Worm (Caenorhabditis elegans) whole organism, midembryonic: ENCODE results near the gene F15H10.8.
A peak's percentile ranks its signal among the peaks of the same experiment; 100 is the strongest.

Source experiments
- T22C8.4 ChIP-seq: fragments of 200-800 bp; sonication (Bioruptor generic); IDR thresholded peaks from 2 replicates; pipeline ENCODE4 v1.3.6; 2022; ENCODE audit warnings: missing genetic modification characterization, missing compliant biosample characterization
- cog-1 ChIP-seq: sonication (generic microtip); optimal IDR thresholded peaks from 2 replicates; lab custom pipeline; 2016; ENCODE audit warnings: missing genetic modification characterization, missing compliant biosample characterization
- flt-1 ChIP-seq: fragments of 200-800 bp; sonication (Bioruptor generic); IDR thresholded peaks from 2 replicates; pipeline ENCODE4 v1.3.6; 2022; ENCODE audit warnings: missing genetic modification characterization, missing compliant biosample characterization
- klf-2 ChIP-seq: fragments of 200-800 bp; sonication (Bioruptor generic); conservative IDR thresholded peaks from 2 replicates; pipeline ENCODE4 v1.3.6; 2022; ENCODE audit warnings: missing genetic modification reagents, missing genetic modification characterization, missing compliant biosample characterization
- med-1 ChIP-seq: sonication (generic microtip); optimal IDR thresholded peaks from 2 replicates; lab custom pipeline; 2017; ENCODE audit warnings: missing genetic modification characterization, mild to moderate bottlenecking, missing compliant biosample characterization, antibody characterized with exemption, missing genetic modification reagents; ENCODE audit not compliant: insufficient read depth
- ref-1 ChIP-seq: fragments of 200-800 bp; sonication (Bioruptor generic); conservative IDR thresholded peaks from 2 replicates; pipeline ENCODE4 v1.3.6; 2022; ENCODE audit warnings: missing genetic modification reagents, missing genetic modification characterization, missing compliant biosample characterization
- tab-1 ChIP-seq: fragments of 200-800 bp; sonication (Bioruptor generic); IDR thresholded peaks from 2 replicates; pipeline ENCODE4 v1.3.6; 2022; ENCODE audit warnings: missing genetic modification characterization, missing compliant biosample characterization
- ztf-23 ChIP-seq: fragments of 200-800 bp; sonication (Bioruptor generic); IDR thresholded peaks from 2 replicates; pipeline ENCODE4 v1.3.6; 2022; ENCODE audit warnings: missing genetic modification reagents, missing genetic modification characterization, missing compliant biosample characterization
- ztf-29 ChIP-seq: fragments of 200-800 bp; sonication (Bioruptor generic); IDR thresholded peaks from 2 replicates; pipeline ENCODE4 v1.3.6; 2022; ENCODE audit warnings: missing genetic modification reagents, missing genetic modification characterization, missing compliant biosample characterization

DNA sequence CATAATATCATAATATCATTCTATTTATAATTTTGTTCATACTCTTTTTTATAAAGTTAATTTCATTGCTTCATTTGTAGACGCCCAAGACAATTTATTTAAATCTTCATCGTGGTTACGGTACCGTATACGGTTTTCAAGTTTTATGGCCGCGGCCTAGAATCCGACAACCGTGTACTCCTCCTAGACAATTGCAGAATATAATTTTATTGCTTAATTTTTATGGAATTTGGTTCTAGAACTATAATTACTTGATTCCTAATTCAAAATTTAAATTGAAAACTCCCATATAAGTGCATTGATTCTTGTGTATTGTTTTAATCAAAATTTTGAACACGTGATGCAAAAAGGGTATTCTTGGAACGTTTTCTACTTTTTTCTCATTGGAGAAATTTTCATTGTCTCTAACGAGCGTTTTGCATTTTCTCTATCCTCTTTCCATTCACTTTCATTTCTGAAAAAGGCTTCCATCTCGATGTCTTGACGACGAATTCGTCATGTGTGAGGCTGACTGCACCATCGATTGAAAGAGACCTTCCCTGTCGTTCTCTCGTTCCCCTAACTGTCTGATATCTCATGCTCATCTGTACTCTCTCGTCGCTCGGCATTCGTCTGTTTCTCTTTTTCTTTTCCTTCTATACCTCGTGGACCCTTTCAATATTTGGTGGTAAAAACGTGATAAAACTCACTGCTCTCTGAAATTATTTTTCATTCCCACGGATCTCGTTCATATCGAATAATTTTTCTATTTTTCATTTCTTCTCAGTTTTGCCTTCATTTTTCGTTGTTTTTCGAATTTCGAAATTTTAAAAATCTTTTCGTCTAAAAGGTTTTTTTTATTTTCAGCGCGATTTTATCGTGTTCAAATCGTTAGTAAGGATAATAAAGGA lies 38.7 kb upstream of the F15H10.8 start, which contains the start of gene pap-1:
- TF ChIP-seq ztf-29 (GFP tag; lab: Robert Waterston, UW) (no peak), flt-1 (no peak), ztf-23 (GFP tag; lab: Robert Waterston, UW) (no peak), T22C8.4 (GFP tag; lab: Robert Waterston, UW) (peak; percentile 73), klf-2 (GFP tag; lab: Robert Waterston, UW) (no peak), tab-1 (no peak), cog-1 (no peak), ref-1 (GFP tag; lab: Robert Waterston, UW) (no peak), med-1 (GFP tag; lab: Kevin White, UChicago) (no peak)
